Fruit fly (Drosophila melanogaster): ENCODE measurements around the gene CG14401.
A peak's percentile ranks its signal among the peaks of the same experiment; 100 is the strongest.

The CG14401 gene

DNA sequence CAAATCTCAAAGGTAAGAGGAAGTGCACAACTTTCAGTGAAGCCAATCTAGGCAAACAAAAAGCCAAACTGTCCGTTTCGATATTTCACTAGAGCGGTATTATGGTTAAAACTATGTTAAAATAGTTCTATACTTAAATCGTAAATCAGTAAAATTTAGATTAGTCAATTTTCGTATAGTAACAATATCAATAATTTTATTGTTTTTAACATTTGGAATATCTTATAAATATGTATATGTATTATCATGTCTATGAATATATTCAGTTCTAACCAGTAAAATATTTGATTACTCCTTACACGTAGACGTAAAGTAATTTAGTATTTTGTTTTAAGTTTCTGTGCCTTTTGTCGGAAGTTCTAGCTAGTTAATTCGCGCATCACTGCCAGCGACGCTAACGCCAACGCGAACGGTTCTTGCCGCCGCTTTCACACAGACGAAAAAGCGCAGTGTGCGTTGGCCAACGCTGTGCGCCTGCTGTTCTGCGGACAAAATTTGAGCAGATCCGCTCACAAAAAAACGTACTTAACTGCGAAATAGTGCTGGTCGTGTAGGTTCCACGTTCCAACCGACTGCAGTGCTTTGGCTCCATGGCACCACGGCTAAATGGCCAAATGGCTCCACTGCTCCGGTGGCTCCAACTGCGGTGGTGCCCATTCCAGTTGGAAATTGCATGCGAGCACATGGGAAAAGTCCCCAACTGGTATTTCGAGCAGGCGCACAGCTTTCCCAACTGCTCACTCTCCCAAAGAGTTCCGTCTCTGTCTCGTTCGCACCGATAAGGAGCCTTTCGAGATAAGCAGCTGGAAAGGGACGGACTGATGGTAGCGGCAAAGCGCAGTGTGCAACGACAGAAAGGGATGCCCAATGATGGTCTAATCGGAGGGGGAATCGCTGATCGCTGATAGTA is 46.2 kb upstream of the CG14401 start:
- TF ChIP-seq CG34367 (tag; optimal IDR thresholded peaks at IDR 0.05) (no peak), CG32121 (GFP tag; IDR thresholded peaks at IDR 0.05) (peak; percentile 82), fd96Ca (GFP tag; IDR thresholded peaks at IDR 0.05) (peak; percentile 11; the same call in 2 of the 3 replicates), CG15710 (tag; optimal IDR thresholded peaks at IDR 0.05) (no peak), rn (GFP tag; IDR thresholded peaks at IDR 0.05) (no peak), CG14655 (GFP tag; optimal IDR thresholded peaks at IDR 0.05) (peak; percentile 45), Snoo (tag; optimal IDR thresholded peaks at IDR 0.05) (peak; percentile 28), Pif1B (GFP tag; optimal IDR thresholded peaks at IDR 0.05) (peak; percentile 30), CG9948 (tag; optimal IDR thresholded peaks at IDR 0.05) (peak; percentile 30), CG12605 (GFP tag; IDR thresholded peaks at IDR 0.05) (0 out of 2 replicates have a peak, but pooled peaks have one; percentile 15), gl (tag; optimal IDR thresholded peaks at IDR 0.05) (peak; percentile 60), CG10348 (GFP tag; IDR thresholded peaks at IDR 0.05) (no peak), EcR (GFP tag; optimal IDR thresholded peaks at IDR 0.05) (peak; percentile 72), CG8301 (tag; optimal IDR thresholded peaks at IDR 0.05) (no peak), D1 (tag; optimal IDR thresholded peaks at IDR 0.05) (no peak), CG13204 (GFP tag; optimal IDR thresholded peaks at IDR 0.05) (peak; percentile 94), CG4496 (GFP tag; IDR thresholded peaks at IDR 0.05) (0 out of 3 replicates have a peak, but pooled peaks have one; percentile 65), Ets98B (GFP tag; IDR thresholded peaks at IDR 0.05) (peak; percentile 69; the same call in 1 of the 2 replicates), CG17806 (tag; optimal IDR thresholded peaks at IDR 0.05) (no peak), Pif1A (GFP tag; optimal IDR thresholded peaks at IDR 0.05) (peak; percentile 8), CG8159 (tag; optimal IDR thresholded peaks at IDR 0.05) (peak; percentile 26)

- TF ChIP-seq CG10348 (GFP tag; IDR thresholded peaks at IDR 0.05) (no peak), CG8159 (tag; optimal IDR thresholded peaks at IDR 0.05) (no peak), CG17806 (tag; optimal IDR thresholded peaks at IDR 0.05) (no peak), CG32121 (GFP tag; IDR thresholded peaks at IDR 0.05) (peak; percentile 10; the same call in 1 of the 2 replicates), EcR (GFP tag; optimal IDR thresholded peaks at IDR 0.05) (no peak)
These were observed 45.4 kb upstream of the CG14401 start for dm6 chr2L:20824136-20824789.

DNA sequence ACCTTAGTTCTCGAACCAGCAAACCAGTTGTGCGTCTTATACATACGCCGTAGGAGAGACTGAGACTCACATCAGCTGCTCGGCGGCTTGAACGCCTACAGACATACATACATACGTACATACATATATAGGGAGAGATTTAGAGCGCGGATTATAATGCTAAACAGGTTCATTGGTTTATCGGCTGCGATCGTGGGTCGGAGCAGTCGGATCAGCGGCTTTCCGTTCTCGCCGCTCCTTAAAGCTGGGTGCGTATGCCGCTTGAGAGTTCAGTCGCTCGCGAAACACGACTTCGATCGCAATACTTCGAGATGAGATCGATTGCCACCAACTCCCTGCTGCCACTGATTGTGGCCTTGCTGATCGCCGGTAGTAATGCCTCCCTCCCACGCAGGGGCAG is 44.4 kb upstream of the CG14401 start:
- TF ChIP-seq CG12605 (GFP tag; IDR thresholded peaks at IDR 0.05) = peak; percentile 57; the same call in 1 of the 2 replicates
- peak; percentile 89 for TF ChIP-seq CG13204 (GFP tag; optimal IDR thresholded peaks at IDR 0.05)
- TF ChIP-seq CG4496 (GFP tag; IDR thresholded peaks at IDR 0.05) = no peak
- no peak for TF ChIP-seq CG34367 (tag; optimal IDR thresholded peaks at IDR 0.05)
- TF ChIP-seq Snoo (tag; optimal IDR thresholded peaks at IDR 0.05) = no peak
- peak; percentile 16 for TF ChIP-seq gl (tag; optimal IDR thresholded peaks at IDR 0.05)
- no peak for TF ChIP-seq fd96Ca (GFP tag; IDR thresholded peaks at IDR 0.05)
- no peak for TF ChIP-seq CG9948 (tag; optimal IDR thresholded peaks at IDR 0.05)
- TF ChIP-seq EcR (GFP tag; optimal IDR thresholded peaks at IDR 0.05) = peak; percentile 89
- no peak for TF ChIP-seq CG17806 (tag; optimal IDR thresholded peaks at IDR 0.05)
- no peak for TF ChIP-seq CG8301 (tag; optimal IDR thresholded peaks at IDR 0.05)
- TF ChIP-seq D1 (tag; optimal IDR thresholded peaks at IDR 0.05) = no peak

DNA sequence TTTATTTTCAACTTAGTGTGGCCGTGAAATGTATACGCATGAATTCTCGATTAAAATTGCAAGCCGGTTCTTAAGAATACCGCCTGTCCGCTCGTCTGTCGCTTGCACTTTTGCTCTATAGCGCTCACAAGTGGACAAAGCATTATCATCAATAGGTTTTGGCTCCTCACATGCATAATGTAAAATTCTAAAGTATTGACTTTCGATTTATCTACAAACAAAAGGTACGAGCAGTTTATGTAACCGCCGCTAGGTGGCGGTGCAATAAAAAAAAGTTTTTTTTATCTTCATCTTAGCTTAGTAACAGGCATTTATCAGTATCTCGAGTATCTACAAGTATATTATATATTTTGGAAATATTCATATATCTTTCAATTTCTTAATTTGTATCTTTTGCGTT is 43.4 kb upstream of the CG14401 start:
- TF ChIP-seq CG17806 (tag; optimal IDR thresholded peaks at IDR 0.05) = no peak
- TF ChIP-seq gl (tag; optimal IDR thresholded peaks at IDR 0.05) = no peak
- TF ChIP-seq Snoo (tag; optimal IDR thresholded peaks at IDR 0.05) = no peak
- no peak for TF ChIP-seq CG15710 (tag; optimal IDR thresholded peaks at IDR 0.05)
- TF ChIP-seq CG8301 (tag; optimal IDR thresholded peaks at IDR 0.05) = no peak
- no peak for TF ChIP-seq Pif1B (GFP tag; optimal IDR thresholded peaks at IDR 0.05)
- TF ChIP-seq CG34367 (tag; optimal IDR thresholded peaks at IDR 0.05) = no peak
- no peak for TF ChIP-seq CG10348 (GFP tag; IDR thresholded peaks at IDR 0.05)
- TF ChIP-seq fd96Ca (GFP tag; IDR thresholded peaks at IDR 0.05) = no peak
- TF ChIP-seq CG12605 (GFP tag; IDR thresholded peaks at IDR 0.05) = no peak
- TF ChIP-seq EcR (GFP tag; optimal IDR thresholded peaks at IDR 0.05) = no peak
- no peak for TF ChIP-seq CG8159 (tag; optimal IDR thresholded peaks at IDR 0.05)
- no peak for TF ChIP-seq rn (GFP tag; IDR thresholded peaks at IDR 0.05)
- TF ChIP-seq Pif1A (GFP tag; optimal IDR thresholded peaks at IDR 0.05) = no peak
- TF ChIP-seq CG14655 (GFP tag; optimal IDR thresholded peaks at IDR 0.05) = no peak
- TF ChIP-seq CG13204 (GFP tag; optimal IDR thresholded peaks at IDR 0.05) = no peak
- no peak for TF ChIP-seq Ets98B (GFP tag; IDR thresholded peaks at IDR 0.05)
- TF ChIP-seq D1 (tag; optimal IDR thresholded peaks at IDR 0.05) = no peak
- no peak for TF ChIP-seq CG9948 (tag; optimal IDR thresholded peaks at IDR 0.05)
- TF ChIP-seq CG32121 (GFP tag; IDR thresholded peaks at IDR 0.05) = no peak

- TF ChIP-seq CG10348 (GFP tag; IDR thresholded peaks at IDR 0.05) (no peak), CG32121 (GFP tag; IDR thresholded peaks at IDR 0.05) (no peak), CG9948 (tag; optimal IDR thresholded peaks at IDR 0.05) (no peak), CG14655 (GFP tag; optimal IDR thresholded peaks at IDR 0.05) (no peak), Ets98B (GFP tag; IDR thresholded peaks at IDR 0.05) (no peak), rn (GFP tag; IDR thresholded peaks at IDR 0.05) (no peak)
These were observed 42.6 kb upstream of the CG14401 start for dm6 chr2L:20827045-20827444.

Data from whole organism, pupa.